Worm (Caenorhabditis elegans): ENCODE data around the gene ZK930.2.
A peak's percentile ranks its signal among the peaks of the same experiment; 100 is the strongest.

ZK930.2 gene

DNA sequence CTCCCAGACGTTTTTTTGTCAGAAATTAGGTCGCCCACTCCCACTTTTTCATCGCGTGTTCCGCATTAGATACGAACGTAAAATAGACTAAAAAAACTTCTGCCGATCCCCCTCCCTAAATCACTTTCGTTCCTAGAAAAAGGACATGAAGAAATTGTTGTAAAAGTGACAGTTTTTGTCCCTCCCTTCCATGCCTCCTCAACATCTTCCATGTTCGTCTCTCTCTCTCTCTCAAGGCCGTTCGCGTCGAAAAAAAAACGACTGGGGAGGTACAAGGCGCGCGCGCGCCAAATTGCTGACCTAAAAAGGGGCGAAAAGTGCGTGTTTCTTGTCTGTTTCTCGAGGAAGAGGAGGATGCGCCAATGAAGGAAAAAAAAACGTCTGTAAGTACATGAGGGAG is 35.5 kb upstream of the ZK930.2 start:
- peak; percentile 12 for TF ChIP-seq dve-1 (tag; optimal IDR thresholded peaks at IDR 0.05; ENCODE audit: insufficient read depth)
- peak; percentile 17 for TF ChIP-seq nhr-48 (tag; optimal IDR thresholded peaks at IDR 0.05)
- TF ChIP-seq zfp-3 (GFP tag; conservative IDR thresholded peaks at IDR 0.05), result no peak
- TF ChIP-seq mxl-3 (GFP tag; optimal IDR thresholded peaks at IDR 0.05), result peak; percentile 76
- TF ChIP-seq F10B5.3 (tag; optimal IDR thresholded peaks at IDR 0.05), result no peak
- peak; percentile 13; the same call in 1 of the 2 replicates for TF ChIP-seq set-16 (GFP tag; IDR thresholded peaks at IDR 0.05)
- no peak for TF ChIP-seq D1046.2 (GFP tag; IDR thresholded peaks at IDR 0.05)
- TF ChIP-seq F26F4.8 (GFP tag; conservative IDR thresholded peaks at IDR 0.05), result no peak
- 0 out of 2 replicates have a peak, but pooled peaks have one; percentile 12 for TF ChIP-seq dmd-6 (GFP tag; IDR thresholded peaks at IDR 0.05)
- peak; percentile 45 for TF ChIP-seq hlh-11 (tag; optimal IDR thresholded peaks at IDR 0.05)
- no peak for TF ChIP-seq ztf-7 (tag; optimal IDR thresholded peaks at IDR 0.05)
- TF ChIP-seq unc-62 (GFP tag; optimal IDR thresholded peaks at IDR 0.05 in 1 of 2), result peak in 1 of 2 experiments; percentile 85
- no peak for TF ChIP-seq unc-62 (tag; optimal IDR thresholded peaks at IDR 0.05)
- TF ChIP-seq ZK337.2 (GFP tag; IDR thresholded peaks at IDR 0.05), result no peak
- TF ChIP-seq unc-130 (GFP tag; optimal IDR thresholded peaks at IDR 0.05), result no peak
- peak; percentile 59 for TF ChIP-seq nhr-28 (tag; optimal IDR thresholded peaks at IDR 0.05)
- no peak for TF ChIP-seq ama-1 (optimal IDR thresholded peaks at IDR 0.05)
- no peak for TF ChIP-seq ctbp-1 (GFP tag; IDR thresholded peaks at IDR 0.05)
- TF ChIP-seq snpc-1.2 (GFP tag; IDR thresholded peaks at IDR 0.05), result no peak
- peak; percentile 42 for TF ChIP-seq hlh-30 (tag; optimal IDR thresholded peaks at IDR 0.05; ENCODE audit: insufficient read depth)
- TF ChIP-seq nhr-25 (tag; optimal IDR thresholded peaks at IDR 0.05; ENCODE audit: borderline replicate concordance, insufficient read depth), result peak; percentile 93
- peak in 1 of 2 experiments; percentile 13 for TF ChIP-seq lsy-2 (tag; optimal IDR thresholded peaks at IDR 0.05)
- no peak for TF ChIP-seq daf-16 (GFP tag; optimal IDR thresholded peaks at IDR 0.05)
- TF ChIP-seq daf-16 (tag; optimal IDR thresholded peaks at IDR 0.05), result no peak
- TF ChIP-seq mdl-1 (tag; optimal IDR thresholded peaks at IDR 0.05), result peak in 1 of 2 experiments; percentile 41
- TF ChIP-seq lin-39 (tag; optimal IDR thresholded peaks at IDR 0.05), result no peak
- no peak for TF ChIP-seq dmd-9 (GFP tag; IDR thresholded peaks at IDR 0.05)
- TF ChIP-seq mep-1 (tag; optimal IDR thresholded peaks at IDR 0.05), result peak; percentile 43

DNA sequence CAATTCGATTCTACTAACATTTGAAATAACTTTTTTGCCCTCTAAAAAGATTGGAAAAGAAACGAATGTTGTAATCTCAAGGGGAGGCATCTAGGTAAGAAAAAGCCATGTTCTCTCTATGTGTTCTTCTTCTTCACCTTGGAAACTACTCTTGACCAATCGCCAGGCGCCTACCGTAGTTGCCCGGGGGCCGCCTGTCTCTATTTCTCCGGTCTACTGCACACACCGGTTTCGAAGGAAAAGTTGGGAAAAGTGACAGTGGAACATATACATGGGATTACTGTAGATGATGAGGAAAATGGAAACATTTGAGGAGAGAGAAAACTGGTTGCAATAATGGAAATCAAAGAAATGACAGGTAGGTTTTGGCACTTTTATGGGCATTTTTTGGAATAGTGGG is 33.3 kb upstream of the ZK930.2 start:
- TF ChIP-seq nhr-25 (tag; optimal IDR thresholded peaks at IDR 0.05; ENCODE audit: borderline replicate concordance, insufficient read depth) (peak; percentile 33), lin-1 (GFP tag; IDR thresholded peaks at IDR 0.05) (no peak), snpc-4 (tag; optimal IDR thresholded peaks at IDR 0.05) (no peak), lsy-2 (tag; optimal IDR thresholded peaks at IDR 0.05) (peak in 1 of 2 experiments; percentile 85), ceh-32 (tag; optimal IDR thresholded peaks at IDR 0.05; ENCODE audit: poor library complexity) (no peak)

- no peak for TF ChIP-seq Y105C5A.15 (GFP tag; IDR thresholded peaks at IDR 0.05)
- peak in 1 of 2 experiments; percentile 12 for TF ChIP-seq unc-62 (GFP tag; optimal IDR thresholded peaks at IDR 0.05 in 1 of 2)
- no peak for TF ChIP-seq unc-62 (tag; optimal IDR thresholded peaks at IDR 0.05)
- TF ChIP-seq aha-1 (tag), result peak; percentile 87
- no peak for TF ChIP-seq pha-4 (GFP tag; IDR thresholded peaks at IDR 0.05)
- peak; percentile 27 for TF ChIP-seq pha-4 (tag; optimal IDR thresholded peaks at IDR 0.05)
- TF ChIP-seq rbr-2 (tag; optimal IDR thresholded peaks at IDR 0.05), result no peak
- no peak for TF ChIP-seq dpl-1 (GFP tag; optimal IDR thresholded peaks at IDR 0.05)
Observed at ce11 chrII:11925203-11925602, 32.0 kb upstream of the ZK930.2 start.

All from whole organism, L4 larva.